Fruit fly (Drosophila melanogaster) whole organism, embryonic: ENCODE measurements around the gene Gale.
A peak's percentile ranks its signal among the peaks of the same experiment; 100 is the strongest.

ENCODE experiments used
- Bdp1 ChIP-seq: fragments of 200-800 bp; sonication (Bioruptor generic); optimal IDR thresholded peaks from 3 replicates; lab custom pipeline; 2016; ENCODE audit warnings: missing biosample characterization, missing genetic modification characterization
- CG10431 ChIP-seq: fragments of 200-800 bp; sonication (Bioruptor generic); optimal IDR thresholded peaks from 3 replicates; lab custom pipeline; 2018; ENCODE audit warnings: missing biosample characterization, mild to moderate bottlenecking, missing genetic modification characterization
- CG10959 ChIP-seq: fragments of 200-800 bp; sonication (Bioruptor generic); IDR thresholded peaks from 2 replicates; pipeline ENCODE4 v1.3.6; 2022; ENCODE audit warnings: missing biosample characterization, missing genetic modification characterization
- CG12391 ChIP-seq: fragments of 200-800 bp; sonication (Bioruptor generic); optimal IDR thresholded peaks from 3 replicates; lab custom pipeline; 2018; ENCODE audit warnings: missing biosample characterization, mild to moderate bottlenecking, missing genetic modification characterization, moderate library complexity
- CG12769 ChIP-seq: fragments of 200-800 bp; sonication (Bioruptor generic); optimal IDR thresholded peaks from 2 replicates; lab custom pipeline; 2019; ENCODE audit warnings: missing biosample characterization, mild to moderate bottlenecking, missing genetic modification characterization, moderate library complexity
- CG13775 ChIP-seq: fragments of 200-800 bp; sonication (Bioruptor generic); optimal IDR thresholded peaks from 3 replicates; lab custom pipeline; 2017; ENCODE audit warnings: missing biosample characterization, mild to moderate bottlenecking, missing genetic modification characterization
- CG13894 ChIP-seq: fragments of 200-800 bp; sonication (Bioruptor generic); optimal IDR thresholded peaks from 3 replicates; lab custom pipeline; 2018; ENCODE audit warnings: missing biosample characterization, mild to moderate bottlenecking, missing genetic modification characterization, moderate library complexity
- CG14965 ChIP-seq: fragments of 200-800 bp; sonication (Bioruptor generic); optimal IDR thresholded peaks from 2 replicates; lab custom pipeline; 2016; ENCODE audit warnings: missing biosample characterization, missing genetic modification characterization, borderline replicate concordance
- CG15073 ChIP-seq: fragments of 200-800 bp; sonication (Bioruptor generic); optimal IDR thresholded peaks from 2 replicates; lab custom pipeline; 2016; ENCODE audit warnings: missing biosample characterization, missing genetic modification characterization
- CG16863 ChIP-seq: fragments of 200-800 bp; sonication (Bioruptor generic); optimal IDR thresholded peaks from 3 replicates; lab custom pipeline; 2016; ENCODE audit warnings: missing biosample characterization, missing genetic modification characterization
- CG2875 ChIP-seq: fragments of 200-800 bp; sonication (Bioruptor generic); optimal IDR thresholded peaks from 2 replicates; lab custom pipeline; 2017; ENCODE audit warnings: missing biosample characterization, mild to moderate bottlenecking, missing genetic modification characterization, missing genetic modification reagents
- CG4707 ChIP-seq: fragments of 200-800 bp; sonication (Bioruptor generic); optimal IDR thresholded peaks from 2 replicates; lab custom pipeline; 2018; ENCODE audit warnings: missing biosample characterization, mild to moderate bottlenecking, missing genetic modification characterization, moderate library complexity
- CG5953 ChIP-seq: fragments of 200-800 bp; sonication (Bioruptor generic); IDR thresholded peaks from 2 replicates; pipeline ENCODE4 v1.3.6; 2022; ENCODE audit warnings: missing biosample characterization, missing genetic modification characterization
- CG6654 ChIP-seq: fragments of 200-800 bp; sonication (Bioruptor generic); optimal IDR thresholded peaks from 2 replicates; lab custom pipeline; 2017; ENCODE audit warnings: missing biosample characterization, mild to moderate bottlenecking, missing genetic modification characterization
- CG6813 ChIP-seq: fragments of 200-800 bp; sonication (Bioruptor generic); optimal IDR thresholded peaks from 2 replicates; lab custom pipeline; 2017; ENCODE audit warnings: missing biosample characterization, missing genetic modification characterization, mild to moderate bottlenecking, moderate library complexity, missing genetic modification reagents
- CG7987 ChIP-seq: fragments of 200-800 bp; sonication (Bioruptor generic); optimal IDR thresholded peaks from 2 replicates; lab custom pipeline; 2018; ENCODE audit warnings: missing biosample characterization, mild to moderate bottlenecking, missing genetic modification characterization, moderate library complexity
- CG9215 ChIP-seq: fragments of 200-800 bp; sonication (Bioruptor generic); IDR thresholded peaks from 2 replicates; pipeline ENCODE4 v1.3.6; 2022; ENCODE audit warnings: missing biosample characterization, missing genetic modification characterization
- Camta ChIP-seq: fragments of 200-800 bp; sonication (Bioruptor generic); optimal IDR thresholded peaks from 2 replicates; lab custom pipeline; 2016; ENCODE audit warnings: missing biosample characterization, missing genetic modification characterization
- E2f2 ChIP-seq: fragments of 200-800 bp; sonication (Bioruptor generic); IDR thresholded peaks from 2 replicates; pipeline ENCODE4 v1.3.6; 2022; ENCODE audit warnings: missing biosample characterization, missing genetic modification characterization
- GATAe ChIP-seq: fragments of 200-800 bp; sonication (Bioruptor generic); conservative IDR thresholded peaks from 2 replicates; pipeline ENCODE4 v1.3.6; 2022; ENCODE audit warnings: missing biosample characterization, missing genetic modification characterization
- Hmr ChIP-seq: fragments of 200-800 bp; sonication (Bioruptor generic); optimal IDR thresholded peaks from 3 replicates; lab custom pipeline; 2017; ENCODE audit warnings: mild to moderate bottlenecking, missing biosample characterization, missing genetic modification reagents, missing genetic modification characterization
- Mes4 ChIP-seq: fragments of 200-800 bp; sonication (Bioruptor generic); optimal IDR thresholded peaks from 2 replicates; lab custom pipeline; 2016; ENCODE audit warnings: missing biosample characterization, missing genetic modification characterization
- Optix ChIP-seq: fragments of 200-800 bp; sonication (Bioruptor generic); IDR thresholded peaks from 3 replicates; pipeline ENCODE4 v1.3.6; 2022; ENCODE audit warnings: missing biosample characterization, missing genetic modification characterization
- Vsx1 ChIP-seq: fragments of 200-800 bp; sonication (Bioruptor generic); optimal IDR thresholded peaks from 2 replicates; lab custom pipeline; 2017; ENCODE audit warnings: missing biosample characterization, mild to moderate bottlenecking, missing genetic modification characterization, missing genetic modification reagents
- abd-A ChIP-seq: fragments of 200-800 bp; sonication (Bioruptor generic); optimal IDR thresholded peaks from 3 replicates; lab custom pipeline; 2019; ENCODE audit warnings: missing biosample characterization, mild to moderate bottlenecking, missing genetic modification characterization, moderate library complexity
- cg ChIP-seq: fragments of 200-800 bp; sonication (Bioruptor generic); optimal IDR thresholded peaks from 3 replicates; lab custom pipeline; 2019; ENCODE audit warnings: missing biosample characterization, mild to moderate bottlenecking, missing genetic modification characterization, moderate library complexity
- chinmo ChIP-seq: fragments of 200-800 bp; sonication (Bioruptor generic); IDR thresholded peaks from 4 replicates; pipeline ENCODE4 v1.3.6; 2022; ENCODE audit warnings: missing biosample characterization, missing genetic modification characterization; ENCODE audit not compliant: partially characterized antibody
- cwo ChIP-seq: fragments of 200-800 bp; sonication (Bioruptor generic); optimal IDR thresholded peaks from 3 replicates; lab custom pipeline; 2017; ENCODE audit warnings: missing biosample characterization, missing genetic modification characterization, mild to moderate bottlenecking, moderate library complexity, missing genetic modification reagents
- da ChIP-seq: fragments of 200-800 bp; sonication (Bioruptor generic); optimal IDR thresholded peaks from 2 replicates; lab custom pipeline; 2016; ENCODE audit warnings: missing biosample characterization, missing genetic modification characterization
- exex ChIP-seq: fragments of 200-800 bp; sonication (Bioruptor generic); optimal IDR thresholded peaks from 4 replicates; lab custom pipeline; 2018; ENCODE audit warnings: missing biosample characterization, mild to moderate bottlenecking, missing genetic modification characterization, moderate library complexity
- grn ChIP-seq: fragments of 200-800 bp; sonication (Bioruptor generic); optimal IDR thresholded peaks from 3 replicates; lab custom pipeline; 2017; ENCODE audit warnings: missing biosample characterization, missing genetic modification characterization
- hkb ChIP-seq, 2 experiments: fragments of 200-800 bp in 1 of 2; fragments of >200 bp in 1 of 2; sonication (Bioruptor generic) in 1 of 2; IDR thresholded peaks in 1 of 2; optimal IDR thresholded peaks in 1 of 2; 2 replicates each; pipeline versions ENCODE4 v1.3.6 to Lab custom; 2017 to 2022; ENCODE audit warnings: missing biosample characterization in 1 of 2, missing genetic modification characterization in 1 of 2
- kay ChIP-seq: fragments of 200-800 bp; sonication (Bioruptor generic); optimal IDR thresholded peaks from 2 replicates; lab custom pipeline; 2016; ENCODE audit warnings: missing biosample characterization, missing genetic modification characterization
- kni ChIP-seq: fragments of 200-800 bp; sonication (Bioruptor generic); optimal IDR thresholded peaks from 3 replicates; lab custom pipeline; 2017; ENCODE audit warnings: mild to moderate bottlenecking, missing biosample characterization, missing genetic modification reagents, missing genetic modification characterization
- lab ChIP-seq: fragments of 200-800 bp; sonication (Bioruptor generic); optimal IDR thresholded peaks from 3 replicates; lab custom pipeline; 2017; ENCODE audit warnings: missing biosample characterization, missing genetic modification characterization, mild to moderate bottlenecking, moderate library complexity, missing genetic modification reagents
- odd ChIP-seq: fragments of 200-800 bp; sonication (Bioruptor generic); optimal IDR thresholded peaks from 2 replicates; lab custom pipeline; 2017; ENCODE audit warnings: missing biosample characterization, mild to moderate bottlenecking, missing genetic modification characterization
- peb ChIP-seq: fragments of 200-800 bp; sonication (Bioruptor generic); IDR thresholded peaks from 2 replicates; pipeline ENCODE4 v1.3.6; 2022; ENCODE audit warnings: missing biosample characterization, missing genetic modification characterization
- pfk ChIP-seq: fragments of 200-800 bp; sonication (Bioruptor generic); optimal IDR thresholded peaks from 2 replicates; lab custom pipeline; 2018; ENCODE audit warnings: missing biosample characterization, mild to moderate bottlenecking, missing genetic modification characterization, moderate library complexity
- sd ChIP-seq: fragments of 200-800 bp; sonication (Bioruptor generic); optimal IDR thresholded peaks from 3 replicates; lab custom pipeline; 2018; ENCODE audit warnings: missing biosample characterization, mild to moderate bottlenecking, missing genetic modification characterization, moderate library complexity
- seq ChIP-seq: fragments of 200-800 bp; sonication (Bioruptor generic); IDR thresholded peaks from 2 replicates; pipeline ENCODE4 v1.3.6; 2022; ENCODE audit warnings: missing biosample characterization, missing genetic modification characterization
- sim ChIP-seq: fragments of 200-800 bp; sonication (Bioruptor generic); IDR thresholded peaks from 2 replicates; pipeline ENCODE4 v1.3.6; 2022; ENCODE audit warnings: missing biosample characterization, missing genetic modification characterization
- so ChIP-seq: fragments of 200-800 bp; sonication (Bioruptor generic); IDR thresholded peaks from 3 replicates; pipeline ENCODE4 v1.3.6; 2022; ENCODE audit warnings: missing biosample characterization, missing genetic modification characterization
- sr ChIP-seq: fragments of 200-800 bp; sonication (Bioruptor generic); IDR thresholded peaks from 3 replicates; pipeline ENCODE4 v1.3.6; 2022; ENCODE audit warnings: missing biosample characterization, missing genetic modification characterization
- sug ChIP-seq: fragments of 200-800 bp; optimal IDR thresholded peaks from 2 replicates; lab custom pipeline; 2019; ENCODE audit warnings: missing biosample characterization, mild to moderate bottlenecking, missing genetic modification characterization, moderate library complexity
- ttk ChIP-seq: fragments of 200-800 bp; sonication (Bioruptor generic); IDR thresholded peaks from 2 replicates; pipeline ENCODE4 v2.1.2; 2022; ENCODE audit warnings: missing biosample characterization, missing genetic modification characterization
- wek ChIP-seq: fragments of 200-800 bp; sonication (Bioruptor generic); optimal IDR thresholded peaks from 3 replicates; lab custom pipeline; 2018; ENCODE audit warnings: missing biosample characterization, mild to moderate bottlenecking, missing genetic modification characterization, moderate library complexity

Gale gene

DNA sequence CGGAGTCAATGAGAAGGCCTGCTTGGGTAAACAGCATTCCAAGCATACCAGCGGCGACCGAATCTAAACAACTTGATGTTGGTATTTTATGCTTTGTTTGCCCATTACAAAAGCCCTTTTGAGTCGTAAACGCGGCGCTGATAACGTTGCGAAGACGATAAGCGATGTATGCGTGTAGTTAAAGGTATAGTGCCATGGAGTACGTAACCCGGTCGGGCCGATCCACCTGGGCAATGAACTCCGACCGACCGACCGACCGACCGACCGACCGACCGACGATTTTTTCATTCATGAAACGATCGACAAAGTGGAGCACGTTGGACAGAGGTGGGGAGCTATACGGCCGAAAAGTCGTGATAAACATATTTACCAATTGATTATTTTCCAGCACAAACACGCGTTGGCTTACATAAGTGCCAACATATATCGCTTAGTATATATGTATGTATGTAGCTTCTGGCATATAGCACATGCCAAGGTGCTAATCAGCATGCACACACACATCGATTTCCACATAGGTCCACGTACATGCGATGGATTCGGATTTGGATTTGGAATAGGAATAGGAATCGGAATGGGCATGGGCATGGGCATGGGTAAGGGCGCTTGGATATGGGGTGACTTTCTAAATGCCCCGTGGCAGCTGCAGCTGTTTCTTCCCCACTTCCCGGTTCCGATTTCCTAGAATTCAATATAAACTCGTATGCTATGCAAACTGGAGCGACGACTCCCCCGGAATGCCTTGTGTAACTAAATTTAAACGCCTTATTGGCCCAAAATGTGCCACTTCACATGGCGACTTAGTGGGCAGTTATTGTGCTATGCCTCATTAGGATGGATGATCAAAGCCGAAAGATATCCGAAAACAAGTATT is 5.3 kb upstream of the Gale start (continued):
- TF ChIP-seq cg (GFP tag; lab: Kevin White, UChicago): peak; percentile 56
- peak; percentile 45 for TF ChIP-seq Vsx1 (GFP tag; lab: Kevin White, UChicago)
- no peak for TF ChIP-seq CG5953 (GFP tag; lab: Robert Waterston, UW)
- peak; percentile 70; the same call in 1 of the 4 replicates for TF ChIP-seq chinmo (GFP tag; lab: Robert Waterston, UW)
- TF ChIP-seq ttk (GFP tag; lab: Robert Waterston, UW): 0 out of 2 replicates have a peak, but pooled peaks have one; percentile 7
- no peak for TF ChIP-seq sim (GFP tag; lab: Robert Waterston, UW)
- peak; percentile 27; the same call in 1 of the 3 replicates for TF ChIP-seq so (GFP tag; lab: Robert Waterston, UW)
- TF ChIP-seq CG10959 (GFP tag; lab: Robert Waterston, UW): 0 out of 2 replicates have a peak, but pooled peaks have one; percentile 2
- TF ChIP-seq abd-A: peak; percentile 54
- TF ChIP-seq CG9215 (GFP tag; lab: Robert Waterston, UW): no peak
- peak; percentile 17 for TF ChIP-seq Hmr
- peak; percentile 19 for TF ChIP-seq Mes4 (GFP tag; lab: Kevin White, UChicago)
- peak; percentile 68 for TF ChIP-seq lab (GFP tag; lab: Kevin White, UChicago)
- TF ChIP-seq Bdp1 (GFP tag; lab: Kevin White, UChicago): peak; percentile 25
- TF ChIP-seq grn (GFP tag; lab: Kevin White, UChicago): peak; percentile 58
- peak; percentile 33; the same call in 1 of the 3 replicates for TF ChIP-seq sr (GFP tag; lab: Robert Waterston, UW)
- peak; percentile 58 for TF ChIP-seq Camta (GFP tag; lab: Kevin White, UChicago)
- no peak for TF ChIP-seq hkb (optimal IDR thresholded peaks at IDR 0.05; lab: Kevin White, UChicago)
- 0 out of 2 replicates have a peak, but pooled peaks have one; percentile 24 for TF ChIP-seq hkb (GFP tag; IDR thresholded peaks at IDR 0.05; lab: Robert Waterston, UW)
- TF ChIP-seq CG14965 (GFP tag; lab: Kevin White, UChicago): peak; percentile 22
- TF ChIP-seq CG15073: no peak
- no peak for TF ChIP-seq kay (GFP tag; lab: Kevin White, UChicago)
- 0 out of 2 replicates have a peak, but pooled peaks have one; percentile 4 for TF ChIP-seq peb (GFP tag; lab: Robert Waterston, UW)
- peak; percentile 94 for TF ChIP-seq kni (GFP tag; lab: Kevin White, UChicago)
- peak; percentile 100 for TF ChIP-seq sd (tag; lab: Kevin White, UChicago)
- no peak for TF ChIP-seq CG13775 (GFP tag; lab: Kevin White, UChicago)
- TF ChIP-seq exex (tag; lab: Kevin White, UChicago): peak; percentile 75
- peak; percentile 0 for TF ChIP-seq CG4707 (GFP tag; lab: Kevin White, UChicago)
- peak; percentile 20 for TF ChIP-seq CG16863
- TF ChIP-seq GATAe (GFP tag; lab: Robert Waterston, UW): no peak
- peak; percentile 68 for TF ChIP-seq odd (GFP tag; lab: Kevin White, UChicago)
- peak; percentile 44 for TF ChIP-seq CG7987 (GFP tag; lab: Kevin White, UChicago)
- peak; percentile 74 for TF ChIP-seq cwo
- peak; percentile 52; the same call in 1 of the 2 replicates for TF ChIP-seq seq (GFP tag; lab: Robert Waterston, UW)
- no peak for TF ChIP-seq CG6654
- peak; percentile 71 for TF ChIP-seq CG10431 (GFP tag; lab: Kevin White, UChicago)
- TF ChIP-seq pfk (GFP tag; lab: Kevin White, UChicago): peak; percentile 7
- TF ChIP-seq CG6813 (GFP tag; lab: Kevin White, UChicago): peak; percentile 66
- peak; percentile 53 for TF ChIP-seq wek
- 0 out of 3 replicates have a peak, but pooled peaks have one; percentile 39 for TF ChIP-seq Optix (GFP tag; lab: Robert Waterston, UW)
- TF ChIP-seq da: peak; percentile 26
- TF ChIP-seq sug: peak; percentile 82
- no peak for TF ChIP-seq CG2875 (GFP tag; lab: Kevin White, UChicago)
- TF ChIP-seq CG12391 (tag; lab: Kevin White, UChicago): no peak
- 0 out of 2 replicates have a peak, but pooled peaks have one; percentile 33 for TF ChIP-seq E2f2
- peak; percentile 67 for TF ChIP-seq CG12769 (tag; lab: Kevin White, UChicago)
- TF ChIP-seq CG13894 (tag; lab: Kevin White, UChicago): peak; percentile 17
